Fruit fly (Drosophila melanogaster) whole organism, embryonic: ENCODE data around the gene Atat.

ENCODE experiments used
- CG10431 ChIP-seq: fragments of 200-800 bp; sonication (Bioruptor generic); optimal IDR thresholded peaks from 3 replicates; lab custom pipeline; 2018; ENCODE audit warnings: missing biosample characterization, mild to moderate bottlenecking, missing genetic modification characterization
- CG10654 ChIP-seq: fragments of 200-800 bp; sonication (Bioruptor generic); optimal IDR thresholded peaks from 2 replicates; lab custom pipeline; 2016; ENCODE audit warnings: missing biosample characterization, missing genetic modification characterization
- CG10959 ChIP-seq: fragments of 200-800 bp; sonication (Bioruptor generic); IDR thresholded peaks from 2 replicates; pipeline ENCODE4 v1.3.6; 2022; ENCODE audit warnings: missing biosample characterization, missing genetic modification characterization
- CG12155 ChIP-seq: fragments of 200-800 bp; sonication (Bioruptor generic); optimal IDR thresholded peaks from 3 replicates; lab custom pipeline; 2016; ENCODE audit warnings: missing biosample characterization, missing genetic modification characterization
- CG12391 ChIP-seq: fragments of 200-800 bp; sonication (Bioruptor generic); optimal IDR thresholded peaks from 3 replicates; lab custom pipeline; 2018; ENCODE audit warnings: missing biosample characterization, mild to moderate bottlenecking, missing genetic modification characterization, moderate library complexity
- CG12659 ChIP-seq: fragments of 200-800 bp; sonication (Bioruptor generic); optimal IDR thresholded peaks from 3 replicates; lab custom pipeline; 2017; ENCODE audit warnings: mild to moderate bottlenecking, missing biosample characterization, missing genetic modification reagents, missing genetic modification characterization
- CG12744 ChIP-seq: fragments of 200-800 bp; sonication (Bioruptor generic); optimal IDR thresholded peaks from 2 replicates; lab custom pipeline; 2016; ENCODE audit warnings: missing biosample characterization, missing genetic modification characterization
- CG14050 ChIP-seq: fragments of 200-800 bp; sonication (Bioruptor generic); IDR thresholded peaks from 3 replicates; pipeline ENCODE4 v1.3.6; 2022; ENCODE audit warnings: missing biosample characterization, missing genetic modification characterization
- CG14667 ChIP-seq: fragments of 200-800 bp; sonication (Bioruptor generic); IDR thresholded peaks from 2 replicates; pipeline ENCODE4 v1.3.6; 2022; ENCODE audit warnings: missing biosample characterization, missing genetic modification characterization
- CG17186 ChIP-seq: fragments of 200-800 bp; sonication (Bioruptor generic); optimal IDR thresholded peaks from 3 replicates; lab custom pipeline; 2017; ENCODE audit warnings: missing biosample characterization, missing genetic modification reagents, missing genetic modification characterization
- CG17829 ChIP-seq: fragments of 200-800 bp; optimal IDR thresholded peaks from 2 replicates; lab custom pipeline; 2019; ENCODE audit warnings: missing biosample characterization, mild to moderate bottlenecking, missing genetic modification characterization, moderate library complexity
- CG18599 ChIP-seq: fragments of 200-800 bp; sonication (Bioruptor generic); optimal IDR thresholded peaks from 3 replicates; lab custom pipeline; 2017; ENCODE audit warnings: missing biosample characterization, missing genetic modification characterization, mild to moderate bottlenecking, moderate library complexity, missing genetic modification reagents
- CG2199 ChIP-seq: fragments of 200-800 bp; sonication (Bioruptor generic); IDR thresholded peaks from 3 replicates; pipeline ENCODE4 v1.3.6; 2022; ENCODE audit warnings: missing biosample characterization, missing genetic modification characterization
- CG2678 ChIP-seq: fragments of 200-800 bp; sonication (Bioruptor generic); optimal IDR thresholded peaks from 3 replicates; lab custom pipeline; 2019; ENCODE audit warnings: missing biosample characterization, mild to moderate bottlenecking, missing genetic modification characterization, moderate library complexity
- CG33213 ChIP-seq: fragments of 200-800 bp; sonication (Bioruptor generic); optimal IDR thresholded peaks from 3 replicates; lab custom pipeline; 2016; ENCODE audit warnings: missing biosample characterization, missing genetic modification characterization
- CG4730 ChIP-seq: fragments of 200-800 bp; sonication (Bioruptor generic); IDR thresholded peaks from 2 replicates; pipeline ENCODE4 v1.3.6; 2022; ENCODE audit warnings: missing biosample characterization, missing genetic modification characterization
- CG8924 ChIP-seq: fragments of 200-800 bp; optimal IDR thresholded peaks from 3 replicates; lab custom pipeline; 2019; ENCODE audit warnings: missing biosample characterization, mild to moderate bottlenecking, missing genetic modification characterization, moderate library complexity
- CG8944 ChIP-seq: fragments of 200-800 bp; sonication (Bioruptor generic); optimal IDR thresholded peaks from 3 replicates; lab custom pipeline; 2016; ENCODE audit warnings: missing biosample characterization, missing genetic modification characterization
- CTCF ChIP-seq: fragments of 200-800 bp; sonication (Bioruptor generic); optimal IDR thresholded peaks from 2 replicates; lab custom pipeline; 2017; ENCODE audit warnings: missing biosample characterization, mild to moderate bottlenecking, missing genetic modification characterization, moderate library complexity
- Dek ChIP-seq: fragments of 200-800 bp; sonication (Bioruptor generic); optimal IDR thresholded peaks from 3 replicates; lab custom pipeline; 2019; ENCODE audit warnings: missing biosample characterization, mild to moderate bottlenecking, missing genetic modification characterization, moderate library complexity
- E2f2 ChIP-seq: fragments of 200-800 bp; sonication (Bioruptor generic); IDR thresholded peaks from 2 replicates; pipeline ENCODE4 v1.3.6; 2022; ENCODE audit warnings: missing biosample characterization, missing genetic modification characterization
- Hey ChIP-seq: fragments of 200-800 bp; sonication (Bioruptor generic); optimal IDR thresholded peaks from 3 replicates; lab custom pipeline; 2018; ENCODE audit warnings: missing biosample characterization, mild to moderate bottlenecking, missing genetic modification characterization
- NFAT ChIP-seq: fragments of 200-800 bp; sonication (Bioruptor generic); IDR thresholded peaks from 2 replicates; pipeline ENCODE4 v1.3.6; 2022; ENCODE audit warnings: missing biosample characterization, missing genetic modification characterization
- Nf-YC ChIP-seq: fragments of 200-800 bp; optimal IDR thresholded peaks from 3 replicates; lab custom pipeline; 2019; ENCODE audit warnings: missing biosample characterization, mild to moderate bottlenecking, missing genetic modification characterization, moderate library complexity
- Oli ChIP-seq: fragments of 200-800 bp; sonication (Bioruptor generic); optimal IDR thresholded peaks from 2 replicates; lab custom pipeline; 2018; ENCODE audit warnings: missing biosample characterization, mild to moderate bottlenecking, missing genetic modification characterization, moderate library complexity
- Optix ChIP-seq: fragments of 200-800 bp; sonication (Bioruptor generic); IDR thresholded peaks from 3 replicates; pipeline ENCODE4 v1.3.6; 2022; ENCODE audit warnings: missing biosample characterization, missing genetic modification characterization
- Rx ChIP-seq: fragments of 200-800 bp; sonication (Bioruptor generic); IDR thresholded peaks from 2 replicates; pipeline ENCODE4 v1.3.6; 2022; ENCODE audit warnings: missing biosample characterization, missing genetic modification characterization
- Spps ChIP-seq: fragments of 200-800 bp; sonication (Bioruptor generic); optimal IDR thresholded peaks from 2 replicates; lab custom pipeline; 2018; ENCODE audit warnings: missing biosample characterization, mild to moderate bottlenecking, missing genetic modification characterization
- Vsx1 ChIP-seq: fragments of 200-800 bp; sonication (Bioruptor generic); optimal IDR thresholded peaks from 2 replicates; lab custom pipeline; 2017; ENCODE audit warnings: missing biosample characterization, mild to moderate bottlenecking, missing genetic modification characterization, missing genetic modification reagents
- az2 ChIP-seq: fragments of 200-800 bp; sonication (Bioruptor generic); optimal IDR thresholded peaks from 3 replicates; lab custom pipeline; 2016; ENCODE audit warnings: missing biosample characterization, missing genetic modification characterization
- bowl ChIP-seq: fragments of 200-800 bp; sonication (Bioruptor generic); IDR thresholded peaks from 2 replicates; pipeline ENCODE4 v1.3.6; 2022; ENCODE audit warnings: missing biosample characterization, missing genetic modification characterization
- chm ChIP-seq: fragments of 200-800 bp; sonication (Bioruptor generic); IDR thresholded peaks from 2 replicates; pipeline ENCODE4 v1.3.6; 2022; ENCODE audit warnings: missing biosample characterization, missing genetic modification characterization
- dysf ChIP-seq: fragments of 200-800 bp; sonication (Bioruptor generic); IDR thresholded peaks from 3 replicates; pipeline ENCODE4 v1.3.6; 2022; ENCODE audit warnings: missing biosample characterization, missing genetic modification characterization
- fu2 ChIP-seq: fragments of 200-800 bp; sonication (Bioruptor generic); optimal IDR thresholded peaks from 2 replicates; lab custom pipeline; 2016; ENCODE audit warnings: missing biosample characterization, missing genetic modification characterization
- gce ChIP-seq: fragments of 200-800 bp; sonication (Bioruptor generic); IDR thresholded peaks from 3 replicates; pipeline ENCODE4 v1.3.6; 2022; ENCODE audit warnings: missing biosample characterization, missing genetic modification characterization
- hkb ChIP-seq, 2 experiments: fragments of 200-800 bp in 1 of 2; fragments of >200 bp in 1 of 2; sonication (Bioruptor generic) in 1 of 2; IDR thresholded peaks in 1 of 2; optimal IDR thresholded peaks in 1 of 2; 2 replicates each; pipeline versions ENCODE4 v1.3.6 to Lab custom; 2017 to 2022; ENCODE audit warnings: missing biosample characterization in 1 of 2, missing genetic modification characterization in 1 of 2
- hth ChIP-seq: fragments of >200 bp; optimal IDR thresholded peaks from 2 replicates; lab custom pipeline; 2017; ENCODE audit warnings: inconsistent platforms
- insv ChIP-seq, 2 experiments: fragments of 200-800 bp; sonication (Bioruptor generic); optimal IDR thresholded peaks; 3 replicates each; lab custom pipeline; 2016 to 2018; ENCODE audit warnings: missing biosample characterization in 2 of 2, missing genetic modification characterization in 2 of 2
- kni ChIP-seq: fragments of 200-800 bp; sonication (Bioruptor generic); optimal IDR thresholded peaks from 3 replicates; lab custom pipeline; 2017; ENCODE audit warnings: mild to moderate bottlenecking, missing biosample characterization, missing genetic modification reagents, missing genetic modification characterization
- lov ChIP-seq, 2 experiments: fragments of 200-800 bp in 1 of 2; fragments of >200 bp in 1 of 2; sonication (Bioruptor generic) in 1 of 2; IDR thresholded peaks in 1 of 2; optimal IDR thresholded peaks in 1 of 2; 2 replicates in 1 of 2; 3 replicates in 1 of 2; pipeline versions ENCODE4 v1.3.6 to Lab custom; 2017 to 2022; ENCODE audit warnings: missing biosample characterization in 1 of 2, missing genetic modification characterization in 1 of 2
- pho ChIP-seq: fragments of 200-800 bp; sonication (Bioruptor generic); optimal IDR thresholded peaks from 2 replicates; lab custom pipeline; 2016; ENCODE audit warnings: missing biosample characterization, missing genetic modification characterization
- pita ChIP-seq: fragments of 200-800 bp; sonication (Bioruptor generic); optimal IDR thresholded peaks from 2 replicates; lab custom pipeline; 2017; ENCODE audit warnings: missing biosample characterization, mild to moderate bottlenecking, missing genetic modification characterization
- row ChIP-seq: fragments of 200-800 bp; sonication (Bioruptor generic); IDR thresholded peaks from 3 replicates; pipeline ENCODE4 v1.3.6; 2022; ENCODE audit warnings: missing biosample characterization, missing genetic modification characterization
- sc ChIP-seq, 3 experiments: fragments of >200 bp in 2 of 3; fragments of 200-800 bp in 1 of 3; sonication (Bioruptor generic) in 1 of 3; optimal IDR thresholded peaks; 2 replicates in 2 of 3; 3 replicates in 1 of 3; lab custom pipeline; 2017; ENCODE audit warnings: mild to moderate bottlenecking in 1 of 3, missing biosample characterization in 1 of 3, missing genetic modification characterization in 1 of 3, missing genetic modification reagents in 1 of 3
- sens-2 ChIP-seq: fragments of 200-800 bp; sonication (Bioruptor generic); IDR thresholded peaks from 2 replicates; pipeline ENCODE4 v1.3.6; 2022; ENCODE audit warnings: missing biosample characterization, missing genetic modification characterization
- sqz ChIP-seq: fragments of 200-800 bp; sonication (Bioruptor generic); optimal IDR thresholded peaks from 3 replicates; lab custom pipeline; 2018; ENCODE audit warnings: missing biosample characterization, mild to moderate bottlenecking, missing genetic modification characterization
- tll ChIP-seq, 2 experiments: fragments of 200-800 bp in 1 of 2; fragments of >200 bp in 1 of 2; sonication (Bioruptor generic) in 1 of 2; optimal IDR thresholded peaks; 2 replicates each; lab custom pipeline; 2017 to 2019; ENCODE audit warnings: missing biosample characterization in 2 of 2, missing genetic modification characterization in 2 of 2, mild to moderate bottlenecking in 1 of 2, moderate library complexity in 1 of 2
- twi ChIP-seq: fragments of 200-800 bp; optimal IDR thresholded peaks from 2 replicates; lab custom pipeline; 2019; ENCODE audit warnings: missing biosample characterization, mild to moderate bottlenecking, missing genetic modification characterization, moderate library complexity
- tx ChIP-seq: fragments of 200-800 bp; sonication (Bioruptor generic); optimal IDR thresholded peaks from 2 replicates; lab custom pipeline; 2016; ENCODE audit warnings: missing biosample characterization, missing genetic modification characterization
- zen2 ChIP-seq: fragments of 200-800 bp; sonication (Bioruptor generic); IDR thresholded peaks from 3 replicates; pipeline ENCODE4 v1.3.6; 2022; ENCODE audit warnings: missing biosample characterization, missing genetic modification characterization; ENCODE audit not compliant: partially characterized antibody

Atat gene

dm6 chr3L:9457619-9458092 lies 31.1 kb upstream of the Atat start, which contains the start of gene CG3437 (continued):
- TF ChIP-seq tx (peak; percentile 98), row (peak; percentile 100), sc (optimal IDR thresholded peaks at IDR 0.05; lab: Kevin White, UChicago) (no peak), sc (GFP tag; optimal IDR thresholded peaks at IDR 0.05; lab: Kevin White, UChicago) (peak; percentile 96), sqz (GFP tag; lab: Kevin White, UChicago) (peak; percentile 98), Nf-YC (tag; lab: Kevin White, UChicago) (peak; percentile 83), insv (GFP tag; optimal IDR thresholded peaks at IDR 0.05; lab: Kevin White, UChicago) (peak; percentile 26 to 81), Optix (GFP tag; lab: Robert Waterston, UW) (peak; percentile 99), Dek (tag; lab: Kevin White, UChicago) (peak; percentile 98), CG8944 (GFP tag; lab: Kevin White, UChicago) (peak; percentile 99), kni (peak; percentile 97), CG2199 (peak; percentile 99), Rx (GFP tag; lab: Robert Waterston, UW) (peak; percentile 100), lov (optimal IDR thresholded peaks at IDR 0.05; lab: Kevin White, UChicago) (no peak), lov (GFP tag; IDR thresholded peaks at IDR 0.05; lab: Robert Waterston, UW) (peak; percentile 100), dysf (GFP tag; lab: Robert Waterston, UW) (peak; percentile 100), sens-2 (GFP tag; lab: Robert Waterston, UW) (peak; percentile 99), CG12391 (tag; lab: Kevin White, UChicago) (peak; percentile 98), CG10654 (GFP tag; lab: Kevin White, UChicago) (peak; percentile 98), pho (GFP tag; lab: Kevin White, UChicago) (peak; percentile 98), pita (GFP tag; lab: Kevin White, UChicago) (no peak), az2 (GFP tag; lab: Kevin White, UChicago) (peak; percentile 99), zen2 (GFP tag; lab: Robert Waterston, UW) (no peak), hkb (optimal IDR thresholded peaks at IDR 0.05; lab: Kevin White, UChicago) (peak; percentile 34), hkb (GFP tag; IDR thresholded peaks at IDR 0.05; lab: Robert Waterston, UW) (peak; percentile 99), tll (GFP tag; optimal IDR thresholded peaks at IDR 0.05; lab: Kevin White, UChicago) (peak in 1 of 2 experiments; percentile 84), CG12744 (peak; percentile 98), hth (lab: Kevin White, UChicago) (no peak), CG17186 (GFP tag; lab: Kevin White, UChicago) (peak; percentile 95), twi (tag; lab: Kevin White, UChicago) (peak; percentile 93), CTCF (GFP tag; lab: Kevin White, UChicago) (peak; percentile 76), CG18599 (GFP tag; lab: Kevin White, UChicago) (peak; percentile 99), Vsx1 (GFP tag; lab: Kevin White, UChicago) (peak; percentile 97), CG17829 (tag; lab: Kevin White, UChicago) (peak; percentile 96), CG33213 (GFP tag; lab: Kevin White, UChicago) (peak; percentile 98), CG14050 (peak; percentile 99), NFAT (GFP tag; lab: Robert Waterston, UW) (peak; percentile 99), CG14667 (GFP tag; lab: Robert Waterston, UW) (peak; percentile 99), CG12659 (GFP tag; lab: Kevin White, UChicago) (peak; percentile 99), CG4730 (peak; percentile 99), CG8924 (tag; lab: Kevin White, UChicago) (peak; percentile 96), Spps (peak; percentile 96), gce (GFP tag; lab: Robert Waterston, UW) (peak; percentile 99), chm (GFP tag; lab: Robert Waterston, UW) (peak; percentile 99), Oli (peak; percentile 99), E2f2 (GFP tag; lab: Robert Waterston, UW) (peak; percentile 89), CG2678 (tag; lab: Kevin White, UChicago) (peak; percentile 99), CG10431 (GFP tag; lab: Kevin White, UChicago) (peak; percentile 95), bowl (GFP tag; lab: Robert Waterston, UW) (peak; percentile 98), Hey (tag; lab: Kevin White, UChicago) (peak; percentile 94), CG10959 (peak; percentile 99), fu2 (GFP tag; lab: Kevin White, UChicago) (peak; percentile 98), CG12155 (GFP tag; lab: Kevin White, UChicago) (peak; percentile 98)
